Fruit fly (Drosophila melanogaster): ENCODE data around the gene CG3191.

CG3191 gene

dm6 chrX:2274704-2275199, 23.0 kb upstream of the CG3191 start, which contains the start of gene Grp170 (continued):
- TF ChIP-seq Hand (GFP tag; optimal IDR thresholded peaks at IDR 0.05) (no peak), Nf-YA (GFP tag; IDR thresholded peaks at IDR 0.05) (no peak), cwo (GFP tag; optimal IDR thresholded peaks at IDR 0.05) (no peak), ash1 (GFP tag; optimal IDR thresholded peaks at IDR 0.05) (no peak), CG31441 (GFP tag; IDR thresholded peaks at IDR 0.05) (no peak), cg (GFP tag; optimal IDR thresholded peaks at IDR 0.05) (no peak), crc (GFP tag; optimal IDR thresholded peaks at IDR 0.05) (no peak), ham (GFP tag; IDR thresholded peaks at IDR 0.05) (no peak), Adf1 (GFP tag; IDR thresholded peaks at IDR 0.05) (peak; percentile 63), CG10543 (GFP tag; optimal IDR thresholded peaks at IDR 0.05) (no peak), CG11504 (tag; optimal IDR thresholded peaks at IDR 0.05) (no peak), peb (GFP tag; IDR thresholded peaks at IDR 0.05) (no peak), Atf3 (GFP tag; optimal IDR thresholded peaks at IDR 0.05) (no peak), Xbp1 (GFP tag; optimal IDR thresholded peaks at IDR 0.05) (peak; percentile 96), CG31388 (GFP tag; optimal IDR thresholded peaks at IDR 0.05) (no peak), hb (GFP tag; IDR thresholded peaks at IDR 0.05; ENCODE audit: partially characterized antibody) (peak; percentile 88), H15 (GFP tag; IDR thresholded peaks at IDR 0.05) (no peak), hkb (optimal IDR thresholded peaks at IDR 0.05) (no peak), hkb (GFP tag; IDR thresholded peaks at IDR 0.05) (no peak), CG9609 (GFP tag; optimal IDR thresholded peaks at IDR 0.05) (no peak), CG8359 (GFP tag; optimal IDR thresholded peaks at IDR 0.05; ENCODE audit: borderline replicate concordance) (no peak), sna (GFP tag; IDR thresholded peaks at IDR 0.05; ENCODE audit: partially characterized antibody) (peak; percentile 78), CG6272 (GFP tag; IDR thresholded peaks at IDR 0.05) (no peak), CG1602 (GFP tag; optimal IDR thresholded peaks at IDR 0.05) (no peak), abd-A (tag; optimal IDR thresholded peaks at IDR 0.05) (no peak), zfh2 (GFP tag; optimal IDR thresholded peaks at IDR 0.05) (no peak), ken (GFP tag; IDR thresholded peaks at IDR 0.05) (no peak), Dref (GFP tag; IDR thresholded peaks at IDR 0.05) (peak; percentile 92), Stat92E (GFP tag; optimal IDR thresholded peaks at IDR 0.05) (no peak), ssp (GFP tag; IDR thresholded peaks at IDR 0.05) (no peak), Meics (GFP tag; optimal IDR thresholded peaks at IDR 0.05) (no peak), lov (optimal IDR thresholded peaks at IDR 0.05) (no peak), lov (GFP tag; IDR thresholded peaks at IDR 0.05) (no peak), cas (GFP tag; IDR thresholded peaks at IDR 0.05) (no peak), vfl (GFP tag; optimal IDR thresholded peaks at IDR 0.05) (no peak), Ada2b (GFP tag; IDR thresholded peaks at IDR 0.05) (no peak), CG14965 (GFP tag; optimal IDR thresholded peaks at IDR 0.05; ENCODE audit: borderline replicate concordance) (no peak), ro (GFP tag; IDR thresholded peaks at IDR 0.05) (no peak), H2.0 (GFP tag; IDR thresholded peaks at IDR 0.05) (no peak), CG31365 (tag; optimal IDR thresholded peaks at IDR 0.05) (no peak), CkIIα-i1 (GFP tag; IDR thresholded peaks at IDR 0.05) (no peak), lilli (GFP tag; optimal IDR thresholded peaks at IDR 0.05) (no peak), Hey (tag; optimal IDR thresholded peaks at IDR 0.05) (no peak), GATAe (GFP tag; conservative IDR thresholded peaks at IDR 0.05) (no peak), CG2889 (GFP tag; IDR thresholded peaks at IDR 0.05) (no peak), CG15073 (GFP tag; optimal IDR thresholded peaks at IDR 0.05) (no peak), kah (GFP tag; optimal IDR thresholded peaks at IDR 0.05) (no peak), CG9876 (GFP tag; optimal IDR thresholded peaks at IDR 0.05) (no peak), CG12942 (GFP tag; optimal IDR thresholded peaks at IDR 0.05) (no peak), salm (tag; optimal IDR thresholded peaks at IDR 0.05) (no peak), CG12744 (GFP tag; optimal IDR thresholded peaks at IDR 0.05) (no peak), Fer3 (tag; optimal IDR thresholded peaks at IDR 0.05) (no peak), emc (GFP tag; optimal IDR thresholded peaks at IDR 0.05) (no peak)

All from whole organism, embryonic.